Worm (Caenorhabditis elegans) whole organism, L2 larva: Measurements from ENCODE around the gene his-31.

Experiments used
- C34F6.9 ChIP-seq: fragments of 150-350 bp; optimal IDR thresholded peaks from 2 replicates; lab custom pipeline; 2014; ENCODE audit warnings: missing biosample characterization, missing genetic modification characterization
- F13H6.1 ChIP-seq: sonication (generic microtip); optimal IDR thresholded peaks from 2 replicates; lab custom pipeline; 2016; ENCODE audit warnings: missing genetic modification characterization, missing compliant biosample characterization
- R02D3.7 ChIP-seq: fragments of 150-350 bp; optimal IDR thresholded peaks from 2 replicates; lab custom pipeline; 2014; ENCODE audit warnings: missing biosample characterization, missing genetic modification characterization
- Y55F3AM.14 ChIP-seq: fragments of 200-800 bp; sonication (Bioruptor generic); optimal IDR thresholded peaks from 2 replicates; lab custom pipeline; 2018; ENCODE audit warnings: mild to moderate bottlenecking, missing genetic modification characterization, missing compliant biosample characterization
- ZK546.5 ChIP-seq: sonication (generic microtip); optimal IDR thresholded peaks from 2 replicates; lab custom pipeline; 2017; ENCODE audit warnings: missing biosample characterization, missing genetic modification characterization
- alr-1 ChIP-seq: fragments of 150-350 bp; optimal IDR thresholded peaks from 2 replicates; lab custom pipeline; 2014; ENCODE audit warnings: missing biosample characterization, missing genetic modification characterization
- aly-2 ChIP-seq: fragments of 150-350 bp; optimal IDR thresholded peaks from 2 replicates; lab custom pipeline; 2014; ENCODE audit warnings: missing biosample characterization, missing genetic modification characterization
- blmp-1 ChIP-seq: sonication (generic microtip); optimal IDR thresholded peaks from 2 replicates; lab custom pipeline; 2017; ENCODE audit warnings: missing genetic modification characterization, mild to moderate bottlenecking, missing compliant biosample characterization, antibody characterized with exemption, moderate library complexity; ENCODE audit not compliant: insufficient read depth
- ceh-16 ChIP-seq: fragments of 150-350 bp; optimal IDR thresholded peaks from 2 replicates; lab custom pipeline; 2014; ENCODE audit warnings: missing biosample characterization, missing genetic modification characterization
- ceh-82 ChIP-seq: fragments of 150-350 bp; optimal IDR thresholded peaks from 2 replicates; lab custom pipeline; 2014; ENCODE audit warnings: missing biosample characterization, missing genetic modification characterization
- crh-2 ChIP-seq: sonication (generic microtip); optimal IDR thresholded peaks from 2 replicates; lab custom pipeline; 2017; ENCODE audit warnings: missing biosample characterization, missing genetic modification characterization
- dmd-4 ChIP-seq: sonication (generic microtip); optimal IDR thresholded peaks from 2 replicates; lab custom pipeline; 2017; ENCODE audit warnings: missing biosample characterization, missing genetic modification characterization
- egl-27 ChIP-seq: sonication (generic microtip); optimal IDR thresholded peaks from 3 replicates; lab custom pipeline; 2017; ENCODE audit warnings: missing biosample characterization, missing genetic modification reagents, missing genetic modification characterization
- elt-1 ChIP-seq: fragments of 150-350 bp; optimal IDR thresholded peaks from 2 replicates; lab custom pipeline; 2014; ENCODE audit warnings: missing biosample characterization, missing genetic modification characterization
- elt-3 ChIP-seq: sonication (generic microtip); optimal IDR thresholded peaks from 2 replicates; lab custom pipeline; 2017; ENCODE audit warnings: missing biosample characterization, missing genetic modification characterization
- fos-1 ChIP-seq: fragments of 150-350 bp; optimal IDR thresholded peaks from 2 replicates; lab custom pipeline; 2014; ENCODE audit warnings: missing biosample characterization, missing genetic modification characterization
- gmeb-1 ChIP-seq: fragments of 150-350 bp; optimal IDR thresholded peaks from 2 replicates; lab custom pipeline; 2014; ENCODE audit warnings: missing biosample characterization, missing genetic modification characterization
- lin-11 ChIP-seq: fragments of 150-350 bp; sonication (generic microtip); optimal IDR thresholded peaks from 2 replicates; lab custom pipeline; 2014; ENCODE audit warnings: missing biosample characterization, missing genetic modification characterization, inconsistent platforms, mixed read lengths
- lin-13 ChIP-seq: fragments of 150-350 bp; optimal IDR thresholded peaks from 2 replicates; lab custom pipeline; 2014; ENCODE audit warnings: missing biosample characterization, missing genetic modification reagents, missing genetic modification characterization
- lin-39 ChIP-seq: fragments of 150-350 bp; optimal IDR thresholded peaks from 2 replicates; lab custom pipeline; 2014; ENCODE audit warnings: missing biosample characterization, missing genetic modification reagents, missing genetic modification characterization
- mab-5 ChIP-seq: fragments of 150-350 bp; optimal IDR thresholded peaks from 2 replicates; lab custom pipeline; 2014; ENCODE audit warnings: missing biosample characterization, missing genetic modification characterization
- mbf-1 ChIP-seq: sonication (generic microtip); optimal IDR thresholded peaks from 2 replicates; lab custom pipeline; 2017; ENCODE audit warnings: missing biosample characterization, missing genetic modification characterization
- mdl-1 ChIP-seq, 2 experiments: fragments of 150-350 bp in 1 of 2; sonication (generic microtip) in 1 of 2; optimal IDR thresholded peaks; 2 replicates each; lab custom pipeline; 2017; ENCODE audit warnings: missing biosample characterization in 2 of 2, missing genetic modification characterization in 2 of 2
- nhr-11 ChIP-seq: fragments of 150-350 bp; optimal IDR thresholded peaks from 2 replicates; lab custom pipeline; 2014; ENCODE audit warnings: missing biosample characterization, missing genetic modification characterization
- nhr-12 ChIP-seq: fragments of 150-350 bp; optimal IDR thresholded peaks from 2 replicates; lab custom pipeline; 2014; ENCODE audit warnings: missing biosample characterization, missing genetic modification characterization
- nhr-129 ChIP-seq: fragments of 150-350 bp; optimal IDR thresholded peaks from 2 replicates; lab custom pipeline; 2014; ENCODE audit warnings: missing biosample characterization, missing genetic modification characterization
- nhr-21 ChIP-seq: fragments of 150-350 bp; optimal IDR thresholded peaks from 2 replicates; lab custom pipeline; 2014; ENCODE audit warnings: missing biosample characterization, missing genetic modification characterization
- nhr-237 ChIP-seq: fragments of 150-350 bp; optimal IDR thresholded peaks from 2 replicates; lab custom pipeline; 2014; ENCODE audit warnings: missing biosample characterization, missing genetic modification characterization
- nhr-25 ChIP-seq: fragments of 150-350 bp; sonication (generic microtip); optimal IDR thresholded peaks from 3 replicates; lab custom pipeline; 2014; ENCODE audit warnings: missing biosample characterization, missing genetic modification characterization
- nhr-6 ChIP-seq: fragments of 150-350 bp; optimal IDR thresholded peaks from 2 replicates; lab custom pipeline; 2014; ENCODE audit warnings: missing biosample characterization, missing genetic modification characterization
- nhr-77 ChIP-seq: fragments of 150-350 bp; optimal IDR thresholded peaks from 2 replicates; lab custom pipeline; 2014; ENCODE audit warnings: missing biosample characterization, missing genetic modification characterization
- peb-1 ChIP-seq: fragments of 150-350 bp; optimal IDR thresholded peaks from 2 replicates; lab custom pipeline; 2014; ENCODE audit warnings: missing biosample characterization, missing genetic modification characterization
- sem-4 ChIP-seq: fragments of 150-350 bp; optimal IDR thresholded peaks from 2 replicates; lab custom pipeline; 2014; ENCODE audit warnings: missing biosample characterization, missing genetic modification reagents, missing genetic modification characterization
- skn-1 ChIP-seq: sonication (generic microtip); optimal IDR thresholded peaks from 2 replicates; lab custom pipeline; 2017; ENCODE audit warnings: missing biosample characterization, missing genetic modification characterization
- sma-3 ChIP-seq: sonication (generic microtip); optimal IDR thresholded peaks from 2 replicates; lab custom pipeline; 2016; ENCODE audit warnings: missing genetic modification reagents, missing genetic modification characterization, missing compliant biosample characterization
- sma-9 ChIP-seq, 2 experiments: fragments of 150-350 bp in 1 of 2; sonication (generic microtip) in 1 of 2; optimal IDR thresholded peaks; 2 replicates each; lab custom pipeline; 2014 to 2016; ENCODE audit warnings: missing genetic modification characterization in 2 of 2, mild to moderate bottlenecking in 1 of 2, missing biosample characterization in 1 of 2, missing compliant biosample characterization in 1 of 2, missing genetic modification reagents in 1 of 2, moderate library complexity in 1 of 2
- snpc-4 ChIP-seq: fragments of 150-350 bp; optimal IDR thresholded peaks from 2 replicates; lab custom pipeline; 2014; ENCODE audit warnings: missing biosample characterization, missing genetic modification characterization
- unc-39 ChIP-seq: fragments of 150-350 bp; optimal IDR thresholded peaks from 2 replicates; lab custom pipeline; 2014; ENCODE audit warnings: missing biosample characterization, missing genetic modification characterization
- unc-55 ChIP-seq: fragments of 150-350 bp; sonication (generic microtip); optimal IDR thresholded peaks from 3 replicates; lab custom pipeline; 2014; ENCODE audit warnings: missing biosample characterization, missing genetic modification reagents, missing genetic modification characterization
- unc-62 ChIP-seq: fragments of 150-350 bp; optimal IDR thresholded peaks from 2 replicates; lab custom pipeline; 2014; ENCODE audit warnings: missing biosample characterization, missing genetic modification reagents, missing genetic modification characterization
- zag-1 ChIP-seq: fragments of 150-350 bp; optimal IDR thresholded peaks from 2 replicates; lab custom pipeline; 2014; ENCODE audit warnings: missing biosample characterization, missing genetic modification characterization
- ztf-1 ChIP-seq: fragments of 200-800 bp; sonication (Bioruptor generic); conservative IDR thresholded peaks from 2 replicates; pipeline ENCODE4 v1.3.6; 2022; ENCODE audit warnings: missing genetic modification characterization, missing compliant biosample characterization
- ztf-11 ChIP-seq: sonication (generic microtip); optimal IDR thresholded peaks from 2 replicates; lab custom pipeline; 2017; ENCODE audit warnings: missing biosample characterization, missing genetic modification characterization
- ztf-4 ChIP-seq: fragments of 150-350 bp; optimal IDR thresholded peaks from 2 replicates; lab custom pipeline; 2014; ENCODE audit warnings: missing biosample characterization, missing genetic modification characterization

The his-31 gene

ce11 chrIV:8333954-8333987 is at the start of gene his-31:
TSS of gene his-31 (minus strand) at chrIV:8333983.
- TF ChIP-seq unc-55 (GFP tag; lab: Kevin White, UChicago): no peak
- TF ChIP-seq nhr-25 (tag; lab: Kevin White, UChicago): no peak
- no peak for TF ChIP-seq crh-2 (tag; lab: Kevin White, UChicago)
- no peak for TF ChIP-seq gmeb-1 (tag; lab: Kevin White, UChicago)
- no peak for TF ChIP-seq unc-62
- TF ChIP-seq peb-1: no peak
- TF ChIP-seq unc-39 (tag; lab: Kevin White, UChicago): no peak
- no peak for TF ChIP-seq alr-1
- TF ChIP-seq blmp-1 (tag; lab: Kevin White, UChicago): no peak
- no peak for TF ChIP-seq aly-2 (tag; lab: Kevin White, UChicago)
- no peak for TF ChIP-seq lin-39 (tag; lab: Kevin White, UChicago)
- no peak for TF ChIP-seq skn-1
- no peak for TF ChIP-seq mab-5

- TF ChIP-seq mbf-1 (no peak), fos-1 (tag; lab: Kevin White, UChicago) (no peak), nhr-6 (tag; lab: Kevin White, UChicago) (no peak), mab-5 (no peak), ztf-4 (tag; lab: Kevin White, UChicago) (no peak), ztf-1 (GFP tag; lab: Robert Waterston, UW) (no peak)
Observed at ce11 chrIV:8382695-8383094, 48.9 kb upstream of the his-31 start, which contains the start of gene D2096.9. TSS of gene D2096.9 (minus strand) at chrIV:8382795.

- TF ChIP-seq ztf-4 (tag; lab: Kevin White, UChicago): no peak
- TF ChIP-seq crh-2 (tag; lab: Kevin White, UChicago): peak; percentile 44
- no peak for TF ChIP-seq nhr-25 (tag; lab: Kevin White, UChicago)
- no peak for TF ChIP-seq unc-62
- TF ChIP-seq fos-1 (tag; lab: Kevin White, UChicago): peak; percentile 78
- TF ChIP-seq sma-9 (GFP tag; optimal IDR thresholded peaks at IDR 0.05; lab: Kevin White, UChicago): peak; percentile 40
- TF ChIP-seq sma-9 (tag; optimal IDR thresholded peaks at IDR 0.05; lab: Kevin White, UChicago): no peak
- TF ChIP-seq lin-13 (GFP tag; lab: Kevin White, UChicago): no peak
Observed at ce11 chrIV:8380266-8380850, 46.6 kb upstream of the his-31 start.

ce11 chrIV:8379683-8380082 is 45.9 kb upstream of the his-31 start, which contains the start of gene praf-3:
TSS of gene praf-3 (plus strand) at chrIV:8379983.
- no peak for TF ChIP-seq ceh-16
- no peak for TF ChIP-seq gmeb-1 (tag; lab: Kevin White, UChicago)
- no peak for TF ChIP-seq sma-9 (GFP tag; optimal IDR thresholded peaks at IDR 0.05; lab: Kevin White, UChicago)
- no peak for TF ChIP-seq sma-9 (tag; optimal IDR thresholded peaks at IDR 0.05; lab: Kevin White, UChicago)
- TF ChIP-seq mbf-1: no peak

ce11 chrIV:8379278-8379677 is 45.5 kb upstream of the his-31 start, which contains the start of gene nap-1:
TSS of gene nap-1 (minus strand) at chrIV:8379319.
- TF ChIP-seq zag-1 (no peak), lin-11 (tag; lab: Kevin White, UChicago) (peak; percentile 2), ceh-16 (no peak), unc-62 (no peak), lin-13 (GFP tag; lab: Kevin White, UChicago) (peak; percentile 63), ceh-82 (tag; lab: Kevin White, UChicago) (peak; percentile 19), nhr-237 (tag; lab: Kevin White, UChicago) (no peak), ztf-4 (tag; lab: Kevin White, UChicago) (no peak), ZK546.5 (tag; lab: Kevin White, UChicago) (peak; percentile 8), nhr-77 (tag; lab: Kevin White, UChicago) (no peak), snpc-4 (peak; percentile 66), unc-39 (tag; lab: Kevin White, UChicago) (no peak), elt-1 (tag; lab: Kevin White, UChicago) (no peak), sma-3 (GFP tag; lab: Kevin White, UChicago) (peak; percentile 44), nhr-21 (peak; percentile 55), dmd-4 (no peak), C34F6.9 (tag; lab: Kevin White, UChicago) (peak; percentile 88), lin-39 (tag; lab: Kevin White, UChicago) (no peak), sma-9 (GFP tag; optimal IDR thresholded peaks at IDR 0.05; lab: Kevin White, UChicago) (peak; percentile 71), sma-9 (tag; optimal IDR thresholded peaks at IDR 0.05; lab: Kevin White, UChicago) (no peak), mab-5 (peak; percentile 53), egl-27 (tag; lab: Kevin White, UChicago) (no peak), mdl-1 (tag; optimal IDR thresholded peaks at IDR 0.05; lab: Kevin White, UChicago) (peak in 1 of 2 experiments; percentile 11), skn-1 (peak; percentile 17), F13H6.1 (tag; lab: Kevin White, UChicago) (peak; percentile 46), nhr-11 (tag; lab: Kevin White, UChicago) (no peak), peb-1 (no peak), nhr-12 (tag; lab: Kevin White, UChicago) (no peak), ztf-1 (GFP tag; lab: Robert Waterston, UW) (no peak), R02D3.7 (tag; lab: Kevin White, UChicago) (peak; percentile 90), sem-4 (peak; percentile 0), gmeb-1 (tag; lab: Kevin White, UChicago) (peak; percentile 76), fos-1 (tag; lab: Kevin White, UChicago) (peak; percentile 61), Y55F3AM.14 (no peak), nhr-129 (tag; lab: Kevin White, UChicago) (peak; percentile 87), elt-3 (tag; lab: Kevin White, UChicago) (no peak), ztf-11 (tag; lab: Kevin White, UChicago) (no peak)
